Worm (Caenorhabditis elegans) whole organism, L3 larva: ENCODE data around the gene elt-6.

Experiments used
- R02D3.7 ChIP-seq: fragments of 150-350 bp; optimal IDR thresholded peaks from 2 replicates; lab custom pipeline; 2014; ENCODE audit warnings: missing biosample characterization, missing genetic modification characterization
- ZK546.5 ChIP-seq: sonication (generic microtip); optimal IDR thresholded peaks from 2 replicates; lab custom pipeline; 2017; ENCODE audit warnings: missing biosample characterization, missing genetic modification characterization
- aly-2 ChIP-seq: fragments of 150-350 bp; optimal IDR thresholded peaks from 2 replicates; lab custom pipeline; 2014; ENCODE audit warnings: missing biosample characterization, missing genetic modification characterization
- ama-1 ChIP-seq: fragments of 150-350 bp; optimal IDR thresholded peaks from 2 replicates; lab custom pipeline; 2018
- ceh-28 ChIP-seq: fragments of 150-350 bp; optimal IDR thresholded peaks from 2 replicates; lab custom pipeline; 2014; ENCODE audit warnings: missing biosample characterization, missing genetic modification reagents, missing genetic modification characterization
- ceh-9 ChIP-seq: sonication (generic microtip); optimal IDR thresholded peaks from 2 replicates; lab custom pipeline; 2018; ENCODE audit warnings: missing biosample characterization, missing genetic modification characterization
- egl-27 ChIP-seq: sonication (generic microtip); optimal IDR thresholded peaks from 4 replicates; lab custom pipeline; 2017; ENCODE audit warnings: missing biosample characterization, missing genetic modification reagents, missing genetic modification characterization
- elt-1 ChIP-seq: fragments of 150-350 bp; optimal IDR thresholded peaks from 2 replicates; lab custom pipeline; 2014; ENCODE audit warnings: missing biosample characterization, missing genetic modification characterization
- elt-2 ChIP-seq: sonication (generic microtip); optimal IDR thresholded peaks from 2 replicates; lab custom pipeline; 2016; ENCODE audit warnings: missing genetic modification reagents, mild to moderate bottlenecking, missing genetic modification characterization, missing compliant biosample characterization
- elt-3 ChIP-seq, 3 experiments: fragments of 150-350 bp in 1 of 3; sonication (generic microtip) in 2 of 3; optimal IDR thresholded peaks; 2 replicates in 2 of 3; 4 replicates in 1 of 3; lab custom pipeline; 2014 to 2017; ENCODE audit warnings: missing biosample characterization in 3 of 3, missing genetic modification characterization in 3 of 3
- fkh-10 ChIP-seq: sonication (generic microtip); optimal IDR thresholded peaks from 2 replicates; lab custom pipeline; 2017; ENCODE audit warnings: missing biosample characterization, missing genetic modification reagents, missing genetic modification characterization
- hmg-11 ChIP-seq: sonication (generic microtip); optimal IDR thresholded peaks from 2 replicates; lab custom pipeline; 2016; ENCODE audit warnings: missing genetic modification characterization, missing compliant biosample characterization
- lin-15B ChIP-seq: fragments of 150-350 bp; optimal IDR thresholded peaks from 2 replicates; lab custom pipeline; 2014; ENCODE audit warnings: missing biosample characterization, missing genetic modification characterization
- lin-39 ChIP-seq: fragments of 150-350 bp; optimal IDR thresholded peaks from 2 replicates; lab custom pipeline; 2018; ENCODE audit warnings: missing biosample characterization, missing genetic modification reagents, missing genetic modification characterization
- mml-1 ChIP-seq: fragments of 150-350 bp; sonication (generic microtip); optimal IDR thresholded peaks from 3 replicates; lab custom pipeline; 2014; ENCODE audit warnings: missing biosample characterization, missing genetic modification characterization
- nfya-1 ChIP-seq: sonication (generic microtip); optimal IDR thresholded peaks from 2 replicates; lab custom pipeline; 2017; ENCODE audit warnings: missing genetic modification characterization, mild to moderate bottlenecking, missing compliant biosample characterization, antibody characterized with exemption, moderate library complexity; ENCODE audit not compliant: insufficient read depth
- nhr-11 ChIP-seq: fragments of 150-350 bp; optimal IDR thresholded peaks from 2 replicates; lab custom pipeline; 2014; ENCODE audit warnings: missing biosample characterization, missing genetic modification characterization
- nhr-12 ChIP-seq: fragments of 150-350 bp; optimal IDR thresholded peaks from 2 replicates; lab custom pipeline; 2014; ENCODE audit warnings: missing biosample characterization, missing genetic modification characterization
- nhr-23 ChIP-seq: fragments of 150-350 bp; optimal IDR thresholded peaks from 2 replicates; lab custom pipeline; 2014; ENCODE audit warnings: missing biosample characterization, missing genetic modification reagents, missing genetic modification characterization
- nhr-237 ChIP-seq: fragments of 150-350 bp; optimal IDR thresholded peaks from 2 replicates; lab custom pipeline; 2014; ENCODE audit warnings: missing biosample characterization, missing genetic modification characterization
- nhr-25 ChIP-seq: sonication (generic microtip); optimal IDR thresholded peaks from 2 replicates; lab custom pipeline; 2017; ENCODE audit warnings: missing biosample characterization, missing genetic modification characterization
- nhr-43 ChIP-seq: sonication (generic microtip); optimal IDR thresholded peaks from 2 replicates; lab custom pipeline; 2016; ENCODE audit warnings: mild to moderate bottlenecking, missing genetic modification characterization, missing compliant biosample characterization; ENCODE audit not compliant: poor library complexity, severe bottlenecking
- nhr-76 ChIP-seq: fragments of 150-350 bp; sonication (generic microtip); optimal IDR thresholded peaks from 5 replicates; lab custom pipeline; 2014; ENCODE audit warnings: missing biosample characterization, missing genetic modification characterization
- nhr-77 ChIP-seq: fragments of 150-350 bp; optimal IDR thresholded peaks from 2 replicates; lab custom pipeline; 2014; ENCODE audit warnings: missing biosample characterization, missing genetic modification characterization
- pqm-1 ChIP-seq: fragments of 150-350 bp; optimal IDR thresholded peaks from 2 replicates; lab custom pipeline; 2017; ENCODE audit warnings: missing biosample characterization, missing genetic modification characterization, inconsistent platforms
- sea-2 ChIP-seq: fragments of 150-350 bp; sonication (generic microtip); optimal IDR thresholded peaks from 4 replicates; lab custom pipeline; 2014; ENCODE audit warnings: missing biosample characterization, missing genetic modification reagents, missing genetic modification characterization
- skn-1 ChIP-seq: fragments of 150-350 bp; optimal IDR thresholded peaks from 2 replicates; lab custom pipeline; 2014; ENCODE audit warnings: missing biosample characterization, missing genetic modification characterization
- snpc-4 ChIP-seq: fragments of 150-350 bp; optimal IDR thresholded peaks from 2 replicates; lab custom pipeline; 2014; ENCODE audit warnings: missing biosample characterization, missing genetic modification characterization
- unc-62 ChIP-seq: fragments of 150-350 bp; sonication (generic microtip); optimal IDR thresholded peaks from 4 replicates; lab custom pipeline; 2014; ENCODE audit warnings: missing biosample characterization, missing genetic modification reagents, missing genetic modification characterization
- ztf-11 ChIP-seq: fragments of 150-350 bp; optimal IDR thresholded peaks from 2 replicates; lab custom pipeline; 2014; ENCODE audit warnings: missing biosample characterization, missing genetic modification characterization
- ztf-4 ChIP-seq: fragments of 150-350 bp; optimal IDR thresholded peaks from 2 replicates; lab custom pipeline; 2014; ENCODE audit warnings: missing biosample characterization, missing genetic modification characterization

elt-6 gene

ce11 chrIV:1963247-1963646 is 45.5 kb downstream of the elt-6 start, which contains the start of gene ulp-3:
TSS of gene ulp-3 (plus strand) at chrIV:1963634.
- TF ChIP-seq mml-1: no peak
- no peak for TF ChIP-seq lin-39 (tag; lab: Kevin White, UChicago)
- no peak for TF ChIP-seq elt-3 (tag; optimal IDR thresholded peaks at IDR 0.05; lab: Kevin White, UChicago)
- TF ChIP-seq ceh-9 (tag; lab: Kevin White, UChicago): no peak
- no peak for TF ChIP-seq R02D3.7 (tag; lab: Kevin White, UChicago)
- TF ChIP-seq ztf-4: no peak
- no peak for TF ChIP-seq snpc-4 (tag; lab: Kevin White, UChicago)
- no peak for TF ChIP-seq nhr-11 (tag; lab: Kevin White, UChicago)

- TF ChIP-seq fkh-10 (GFP tag; lab: Kevin White, UChicago) (no peak), mml-1 (no peak)
- TF ChIP-seq, all 47 proteins: peak for 0
Measured at ce11 chrIV:1964057-1964456, 46.3 kb downstream of the elt-6 start.

- no peak for TF ChIP-seq pqm-1 (tag; lab: Kevin White, UChicago)
- no peak for TF ChIP-seq nfya-1 (tag; lab: Kevin White, UChicago)
- TF ChIP-seq R02D3.7 (tag; lab: Kevin White, UChicago): no peak
- no peak for TF ChIP-seq ztf-11
- no peak for TF ChIP-seq elt-2 (tag; lab: Kevin White, UChicago)
- no peak for TF ChIP-seq ZK546.5 (tag; lab: Kevin White, UChicago)
- TF ChIP-seq hmg-11 (tag; lab: Kevin White, UChicago): no peak
- peak; percentile 93 for TF ChIP-seq ceh-28
- TF ChIP-seq nhr-237: no peak
Measured at ce11 chrIV:1965135-1965534, 47.4 kb downstream of the elt-6 start, which contains the start of gene Y48A5A.1. TSS of gene Y48A5A.1 (plus strand) at chrIV:1965481.

ce11 chrIV:1969353-1969752 is 51.6 kb downstream of the elt-6 start, which contains the start of gene Y48A5A.3:
TSS of gene Y48A5A.3 (plus strand) at chrIV:1969737.
- TF ChIP-seq nhr-25 (tag; lab: Kevin White, UChicago) (no peak), ceh-28 (peak; percentile 90), nhr-12 (tag; lab: Kevin White, UChicago) (no peak), fkh-10 (GFP tag; lab: Kevin White, UChicago) (no peak), mml-1 (no peak), egl-27 (no peak), nhr-237 (no peak), nhr-76 (no peak), ztf-4 (no peak)

- TF ChIP-seq nhr-11 (tag; lab: Kevin White, UChicago) (no peak), unc-62 (GFP tag; lab: Kevin White, UChicago) (no peak), nhr-77 (tag; lab: Kevin White, UChicago) (no peak), sea-2 (GFP tag; lab: Kevin White, UChicago) (no peak), aly-2 (tag; lab: Kevin White, UChicago) (no peak), hmg-11 (tag; lab: Kevin White, UChicago) (no peak), elt-1 (tag; lab: Kevin White, UChicago) (no peak), ZK546.5 (tag; lab: Kevin White, UChicago) (no peak), nhr-43 (tag; lab: Kevin White, UChicago) (no peak), lin-15B (tag; lab: Kevin White, UChicago) (no peak), nhr-23 (tag; lab: Kevin White, UChicago) (no peak), egl-27 (no peak), ama-1 (lab: Kevin White, UChicago) (no peak)
Measured at ce11 chrIV:1970158-1970557, 52.4 kb downstream of the elt-6 start.

- TF ChIP-seq unc-62 (GFP tag; lab: Kevin White, UChicago) (no peak), ceh-28 (peak; percentile 76), skn-1 (tag; lab: Kevin White, UChicago) (no peak), hmg-11 (tag; lab: Kevin White, UChicago) (no peak)
Measured at ce11 chrIV:1971078-1971477, 53.3 kb downstream of the elt-6 start.
